Worm (Caenorhabditis elegans): ENCODE results near the gene F20C5.5.

Gene F20C5.5

DNA sequence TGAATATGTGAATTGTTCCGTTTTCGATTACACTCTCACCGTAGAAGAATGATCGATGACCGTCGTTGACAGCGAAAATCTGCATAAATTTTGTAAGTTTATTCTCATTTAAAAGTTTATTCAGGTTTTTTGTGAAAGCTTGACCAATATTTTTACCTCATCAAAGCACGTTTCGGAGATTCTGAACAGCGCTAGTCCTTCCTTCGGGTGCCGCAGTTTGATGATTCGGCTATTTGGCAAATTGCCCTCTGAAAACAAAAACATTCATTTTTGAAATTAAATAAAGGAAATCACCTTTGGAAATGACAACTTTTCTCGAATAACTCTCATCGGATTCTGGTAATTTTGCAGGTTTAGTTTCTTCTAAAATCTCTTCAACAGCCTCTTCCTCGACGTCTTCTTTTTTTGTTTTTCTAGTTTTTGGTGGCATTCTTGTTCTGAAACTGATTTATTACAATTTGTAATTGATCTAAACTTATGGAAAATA, 28.4 kb downstream of the F20C5.5 start, which contains the start of gene F21D5.6:
TSS of gene F21D5.6 (minus strand) at position 437 of the 487 bp plus-strand sequence.
- TF ChIP-seq odd-2 (tag; optimal IDR thresholded peaks at IDR 0.05) (no peak), pag-3 (tag; optimal IDR thresholded peaks at IDR 0.05; ENCODE audit: borderline replicate concordance) (no peak), C38D4.7 (GFP tag; optimal IDR thresholded peaks at IDR 0.05) (no peak), ceh-30 (tag; optimal IDR thresholded peaks at IDR 0.05) (no peak), fkh-10 (GFP tag; optimal IDR thresholded peaks at IDR 0.05) (no peak), elt-2 (tag; optimal IDR thresholded peaks at IDR 0.05) (no peak), nhr-232 (tag; optimal IDR thresholded peaks at IDR 0.05) (no peak), npax-4 (tag; optimal IDR thresholded peaks at IDR 0.05) (no peak), nhr-11 (tag; optimal IDR thresholded peaks at IDR 0.05) (no peak), hlh-6 (tag; optimal IDR thresholded peaks at IDR 0.05) (no peak), dve-1 (tag; optimal IDR thresholded peaks at IDR 0.05) (no peak), madf-2 (tag; optimal IDR thresholded peaks at IDR 0.05) (no peak)

DNA sequence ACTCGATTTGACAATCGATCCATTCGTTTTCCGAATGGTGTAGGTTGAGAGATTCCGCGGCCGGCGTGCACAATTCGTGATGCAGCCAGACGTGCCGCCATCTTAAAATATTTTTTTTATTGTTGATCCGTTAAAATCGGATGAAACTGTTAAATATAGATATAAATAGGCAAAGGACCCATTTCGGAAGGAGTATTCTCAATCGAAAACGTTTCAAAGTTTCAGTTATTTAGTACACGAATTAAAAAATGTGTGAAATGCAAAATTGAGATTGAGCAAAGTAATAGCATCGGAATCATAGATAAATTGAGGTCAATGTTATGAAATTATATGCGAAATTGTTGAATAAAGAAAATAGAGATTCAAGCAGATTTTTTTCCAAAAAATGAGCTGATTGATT, 29.5 kb downstream of the F20C5.5 start, which contains the start of gene mrps-33:
TSS of gene mrps-33 (minus strand) at position 101 of the 400 bp plus-strand sequence.
- TF ChIP-seq rnt-1 (tag; optimal IDR thresholded peaks at IDR 0.05) (no peak), ahr-1 (tag; optimal IDR thresholded peaks at IDR 0.05) (no peak), lim-6 (tag; optimal IDR thresholded peaks at IDR 0.05) (no peak), ets-4 (tag; optimal IDR thresholded peaks at IDR 0.05) (no peak), nhr-232 (tag; optimal IDR thresholded peaks at IDR 0.05) (no peak), K02D7.2 (tag; optimal IDR thresholded peaks at IDR 0.05) (no peak), tbx-2 (tag; optimal IDR thresholded peaks at IDR 0.05) (no peak), pha-4 (tag; optimal IDR thresholded peaks at IDR 0.05) (no peak), pat-9 (tag; optimal IDR thresholded peaks at IDR 0.05) (no peak), ttx-3 (tag; optimal IDR thresholded peaks at IDR 0.05) (no peak), ceh-6 (GFP tag; optimal IDR thresholded peaks at IDR 0.05) (no peak), madf-2 (tag; optimal IDR thresholded peaks at IDR 0.05) (no peak), pag-3 (tag; optimal IDR thresholded peaks at IDR 0.05; ENCODE audit: borderline replicate concordance) (no peak), K09A11.1 (tag; optimal IDR thresholded peaks at IDR 0.05; ENCODE audit: insufficient read depth) (no peak), C38D4.7 (GFP tag; optimal IDR thresholded peaks at IDR 0.05) (no peak), unc-86 (tag; optimal IDR thresholded peaks at IDR 0.05) (no peak), unc-3 (GFP tag; conservative IDR thresholded peaks at IDR 0.05) (no peak), unc-3 (tag; optimal IDR thresholded peaks at IDR 0.05) (no peak)

DNA sequence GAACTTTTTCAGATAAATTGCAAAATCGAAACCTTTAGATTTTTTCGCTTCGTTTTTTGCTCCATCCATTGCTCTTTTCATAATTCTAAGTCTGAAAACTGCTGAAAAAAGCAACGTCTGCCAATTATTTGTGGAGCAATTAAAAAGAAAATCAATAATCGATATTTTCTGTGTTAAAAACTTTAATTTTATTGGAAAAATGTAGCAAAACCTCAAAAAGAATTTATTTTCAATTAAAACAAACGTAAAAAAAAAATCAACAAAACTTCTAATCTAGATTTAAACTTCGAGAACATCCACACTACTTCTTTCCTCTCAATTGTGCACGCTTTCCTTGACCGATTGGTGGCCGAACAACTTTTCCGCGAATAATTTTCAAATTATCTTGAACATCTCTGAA, 30.1 kb downstream of the F20C5.5 start, which contains the start of gene F21D5.5:
TSS of gene F21D5.5 (minus strand) at position 101 of the 400 bp plus-strand sequence.
- TF ChIP-seq ceh-2 (tag; optimal IDR thresholded peaks at IDR 0.05), result no peak
- no peak for TF ChIP-seq F13H6.1 (tag; optimal IDR thresholded peaks at IDR 0.05)
- TF ChIP-seq ceh-19 (GFP tag; optimal IDR thresholded peaks at IDR 0.05), result no peak
- TF ChIP-seq pros-1 (tag; optimal IDR thresholded peaks at IDR 0.05), result no peak
- no peak for TF ChIP-seq K02D7.2 (tag; optimal IDR thresholded peaks at IDR 0.05)
- TF ChIP-seq tbx-2 (tag; optimal IDR thresholded peaks at IDR 0.05), result no peak

DNA sequence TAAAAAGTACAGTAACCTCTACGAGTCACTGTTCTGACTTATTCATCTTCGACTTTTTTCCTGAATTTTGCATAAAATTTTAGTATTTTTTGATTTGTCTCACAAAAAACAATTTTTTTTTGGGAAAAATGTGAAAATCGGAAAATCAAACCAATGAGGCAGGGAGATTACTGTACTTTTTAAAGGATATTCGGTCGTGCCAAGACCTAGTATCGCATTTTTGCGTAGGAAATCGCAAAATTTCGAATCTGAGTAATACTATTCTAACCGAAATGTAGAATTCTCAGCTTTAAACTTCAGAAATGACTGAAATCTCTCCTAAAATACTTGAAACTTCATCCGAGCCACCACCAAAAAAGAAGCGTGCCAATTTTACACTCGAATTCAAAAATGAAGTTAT, 31.7 kb downstream of the F20C5.5 start, which contains the start of gene F21D5.4:
TSS of gene F21D5.4 (plus strand) at position 301 of the 400 bp plus-strand sequence.
- TF ChIP-seq fkh-10 (GFP tag; optimal IDR thresholded peaks at IDR 0.05) (no peak), ceh-14 (tag; optimal IDR thresholded peaks at IDR 0.05) (no peak), ahr-1 (tag; optimal IDR thresholded peaks at IDR 0.05) (no peak), hlh-6 (tag; optimal IDR thresholded peaks at IDR 0.05) (no peak), ttx-3 (tag; optimal IDR thresholded peaks at IDR 0.05) (no peak), ceh-19 (GFP tag; optimal IDR thresholded peaks at IDR 0.05) (no peak), ceh-18 (tag; optimal IDR thresholded peaks at IDR 0.05) (no peak), pag-3 (tag; optimal IDR thresholded peaks at IDR 0.05; ENCODE audit: borderline replicate concordance) (no peak), hlh-13 (GFP tag; optimal IDR thresholded peaks at IDR 0.05) (no peak), hlh-30 (tag; optimal IDR thresholded peaks at IDR 0.05; ENCODE audit: insufficient read depth) (no peak), tbx-2 (tag; optimal IDR thresholded peaks at IDR 0.05) (no peak)

Data from whole organism, late embryonic.